Worm (Caenorhabditis elegans) whole organism, young adult: ENCODE measurements around the gene idpp-6.

ENCODE experiments used
- bed-1 ChIP-seq: fragments of 200-800 bp; sonication (Bioruptor generic); IDR thresholded peaks from 2 replicates; pipeline ENCODE4 v1.3.6; 2022; ENCODE audit warnings: missing genetic modification reagents, missing genetic modification characterization, missing compliant biosample characterization
- cebp-1 ChIP-seq, 2 experiments: fragments of 200-800 bp in 1 of 2; sonication (Bioruptor generic) in 1 of 2; sonication (generic microtip) in 1 of 2; IDR thresholded peaks in 1 of 2; optimal IDR thresholded peaks in 1 of 2; 2 replicates each; pipeline versions ENCODE4 v1.3.6 to Lab custom; 2017 to 2022; ENCODE audit warnings: missing compliant biosample characterization in 2 of 2, missing genetic modification characterization in 2 of 2, mild to moderate bottlenecking in 1 of 2, missing genetic modification reagents in 1 of 2, moderate library complexity in 1 of 2
- ceh-27 ChIP-seq: fragments of 200-800 bp; sonication (Bioruptor generic); optimal IDR thresholded peaks from 2 replicates; lab custom pipeline; 2018; ENCODE audit warnings: mild to moderate bottlenecking, missing genetic modification characterization, moderate library complexity, missing compliant biosample characterization
- die-1 ChIP-seq: sonication (generic microtip); optimal IDR thresholded peaks from 2 replicates; lab custom pipeline; 2016; ENCODE audit warnings: missing genotype, mild to moderate bottlenecking, missing genetic modification characterization, missing compliant biosample characterization
- lin-35 ChIP-seq, 3 experiments: fragments of 150-350 bp in 2 of 3; sonication (generic microtip) in 1 of 3; optimal IDR thresholded peaks; 2 replicates each; lab custom pipeline; 2014 to 2018; ENCODE audit warnings: missing biosample characterization in 3 of 3, missing genetic modification characterization in 3 of 3, missing genetic modification reagents in 3 of 3

DNA sequence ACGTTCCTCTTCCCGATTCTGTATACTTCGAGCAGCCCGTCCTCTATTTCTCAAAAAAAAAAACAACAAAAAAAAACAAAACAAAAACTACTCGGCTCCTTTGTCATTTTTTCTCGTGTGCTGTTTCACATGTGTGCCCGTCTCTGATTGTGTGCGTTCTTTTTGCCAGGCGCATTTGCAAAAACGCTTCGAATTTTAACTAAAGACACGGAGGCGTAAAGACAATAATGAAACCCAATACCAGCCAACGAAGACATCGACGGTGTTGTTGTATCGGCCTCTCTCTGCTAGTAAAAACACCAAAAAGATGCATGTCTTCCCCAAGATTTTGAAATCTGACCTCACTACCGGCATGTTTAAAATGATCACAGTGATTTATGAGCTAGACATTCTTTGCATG is 36.1 kb upstream of the idpp-6 start:
- no peak for TF ChIP-seq bed-1 (GFP tag; lab: Robert Waterston, UW)
- TF ChIP-seq cebp-1 (GFP tag; IDR thresholded peaks at IDR 0.05; lab: Robert Waterston, UW) = no peak
- no peak for TF ChIP-seq cebp-1 (tag; optimal IDR thresholded peaks at IDR 0.05; lab: Kevin White, UChicago)
- no peak for TF ChIP-seq lin-35 (GFP tag; optimal IDR thresholded peaks at IDR 0.05; lab: Kevin White, UChicago)
- no peak for TF ChIP-seq ceh-27
- TF ChIP-seq die-1 (tag; lab: Kevin White, UChicago) = no peak
